Fruit fly (Drosophila melanogaster): ENCODE measurements around the gene CG43843.

- TF ChIP-seq kay (GFP tag; optimal IDR thresholded peaks at IDR 0.05) (no peak), hkb (optimal IDR thresholded peaks at IDR 0.05) (no peak), hkb (GFP tag; IDR thresholded peaks at IDR 0.05) (no peak), sd (tag; optimal IDR thresholded peaks at IDR 0.05) (no peak), CG2199 (GFP tag; IDR thresholded peaks at IDR 0.05) (no peak), B-H2 (GFP tag; optimal IDR thresholded peaks at IDR 0.05) (no peak), insv (GFP tag; optimal IDR thresholded peaks at IDR 0.05) (no peak)
Measured at dm6 chrX:18460318-18460717, at the start of gene CG43843.
